Worm (Caenorhabditis elegans): ENCODE results near the gene acl-2.

DNA sequence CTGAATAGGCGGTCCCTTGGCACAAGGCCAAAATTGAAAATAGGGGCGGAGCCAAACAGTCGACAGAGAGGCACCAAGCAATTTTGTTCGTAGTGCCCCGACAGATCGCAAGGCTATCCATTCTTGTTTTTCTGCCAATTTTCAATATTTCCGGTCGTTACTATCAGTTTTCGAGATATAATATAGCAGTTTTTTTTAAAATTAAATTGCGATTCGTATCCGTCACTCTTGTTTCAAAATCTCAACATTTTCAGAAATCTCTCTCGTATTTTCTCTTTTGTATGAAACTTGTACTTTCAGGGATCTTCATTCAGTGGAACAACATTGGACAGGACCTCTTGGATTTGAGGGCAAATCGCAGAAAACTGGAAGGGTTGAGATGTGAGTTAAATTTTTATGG, 6.1 kb upstream of the acl-2 start, which contains the start of gene F57A8.1:
- TF ChIP-seq nhr-10 (tag; optimal IDR thresholded peaks at IDR 0.05) (no peak), aha-1 (tag) (no peak), nhr-11 (tag; optimal IDR thresholded peaks at IDR 0.05) (no peak), aly-2 (tag; optimal IDR thresholded peaks at IDR 0.05) (no peak), mdl-1 (tag; optimal IDR thresholded peaks at IDR 0.05) (no peak), zag-1 (tag; optimal IDR thresholded peaks at IDR 0.05) (no peak), ceh-82 (tag; optimal IDR thresholded peaks at IDR 0.05) (no peak), Y48G9A.11 (GFP tag; IDR thresholded peaks at IDR 0.05) (no peak)

Data from whole organism, L4 larva.